Fruit fly (Drosophila melanogaster): ENCODE results near the gene Nplp4.
A peak's percentile ranks its signal among the peaks of the same experiment; 100 is the strongest.

Nplp4 gene

dm6 chr2L:1986343-1987280 lies 21.6 kb upstream of the Nplp4 start (continued):
- peak; percentile 11 for TF ChIP-seq Dad (GFP tag; optimal IDR thresholded peaks at IDR 0.05)
- TF ChIP-seq CG8478 (optimal IDR thresholded peaks at IDR 0.05) = no peak
- peak; percentile 66 for TF ChIP-seq CG18619 (GFP tag; optimal IDR thresholded peaks at IDR 0.05)
- peak; percentile 53 for TF ChIP-seq D19B (GFP tag; optimal IDR thresholded peaks at IDR 0.05)
- peak; percentile 28; the same call in 1 of the 2 replicates for TF ChIP-seq MBD-R2 (GFP tag; IDR thresholded peaks at IDR 0.05)
- peak; percentile 73 for TF ChIP-seq row (GFP tag; IDR thresholded peaks at IDR 0.05)
- TF ChIP-seq sim (GFP tag; IDR thresholded peaks at IDR 0.05) = no peak
- peak; percentile 23; the same call in 1 of the 2 replicates for TF ChIP-seq E2f1 (GFP tag; IDR thresholded peaks at IDR 0.05)
- peak; percentile 28; the same call in 1 of the 3 replicates for TF ChIP-seq sr (GFP tag; IDR thresholded peaks at IDR 0.05)
- no peak for TF ChIP-seq nerfin-2 (GFP tag; IDR thresholded peaks at IDR 0.05; ENCODE audit: partially characterized antibody)
- TF ChIP-seq CG14667 (GFP tag; IDR thresholded peaks at IDR 0.05) = 0 out of 2 replicates have a peak, but pooled peaks have one; percentile 19
- no peak for TF ChIP-seq tup (GFP tag; optimal IDR thresholded peaks at IDR 0.05)
- TF ChIP-seq Ptx1 (GFP tag; IDR thresholded peaks at IDR 0.05) = peak; percentile 59
- peak; percentile 82 for TF ChIP-seq slbo (GFP tag; IDR thresholded peaks at IDR 0.05)
- TF ChIP-seq vnd (GFP tag; IDR thresholded peaks at IDR 0.05; ENCODE audit: partially characterized antibody) = no peak
- TF ChIP-seq pfk (GFP tag; optimal IDR thresholded peaks at IDR 0.05) = no peak
- TF ChIP-seq Lhr (GFP tag; optimal IDR thresholded peaks at IDR 0.05) = no peak
- no peak for TF ChIP-seq Hey (tag; optimal IDR thresholded peaks at IDR 0.05)
- TF ChIP-seq Bgb (GFP tag; IDR thresholded peaks at IDR 0.05; ENCODE audit: partially characterized antibody) = no peak
- TF ChIP-seq Fer1 (GFP tag; optimal IDR thresholded peaks at IDR 0.05) = peak; percentile 16
- TF ChIP-seq CG9609 (GFP tag; optimal IDR thresholded peaks at IDR 0.05) = peak; percentile 58
- TF ChIP-seq CG32772 (GFP tag; IDR thresholded peaks at IDR 0.05) = peak; percentile 20; the same call in 1 of the 2 replicates
- peak; percentile 98 for TF ChIP-seq CG7987 (GFP tag; optimal IDR thresholded peaks at IDR 0.05)
- no peak for TF ChIP-seq NC2α (GFP tag; optimal IDR thresholded peaks at IDR 0.05)
- TF ChIP-seq CG12071 (GFP tag; optimal IDR thresholded peaks at IDR 0.05) = peak; percentile 27
- peak; percentile 59 for TF ChIP-seq CG11247 (GFP tag; IDR thresholded peaks at IDR 0.05)
- TF ChIP-seq danr (GFP tag; IDR thresholded peaks at IDR 0.05) = peak; percentile 31; the same call in 1 of the 2 replicates
- peak; percentile 19 for TF ChIP-seq repo (GFP tag; optimal IDR thresholded peaks at IDR 0.05)
- peak; percentile 75 for TF ChIP-seq CG9932 (GFP tag; IDR thresholded peaks at IDR 0.05)
- TF ChIP-seq CG7928 (GFP tag; optimal IDR thresholded peaks at IDR 0.05) = peak; percentile 30
- peak; percentile 36 for TF ChIP-seq CG5245 (GFP tag; optimal IDR thresholded peaks at IDR 0.05)
- TF ChIP-seq ERR (GFP tag; optimal IDR thresholded peaks at IDR 0.05) = peak; percentile 76
- TF ChIP-seq Hmx (GFP tag; optimal IDR thresholded peaks at IDR 0.05) = peak; percentile 47
- TF ChIP-seq Adf1 (GFP tag; IDR thresholded peaks at IDR 0.05) = no peak
- peak; percentile 54 for TF ChIP-seq sens (GFP tag)
- TF ChIP-seq az2 (GFP tag; optimal IDR thresholded peaks at IDR 0.05) = peak; percentile 19
- no peak for TF ChIP-seq Optix (GFP tag; IDR thresholded peaks at IDR 0.05)
- no peak for TF ChIP-seq sc (optimal IDR thresholded peaks at IDR 0.05)
- no peak for TF ChIP-seq sc (GFP tag; optimal IDR thresholded peaks at IDR 0.05)
- TF ChIP-seq CG8089 (GFP tag; optimal IDR thresholded peaks at IDR 0.05) = no peak
- TF ChIP-seq kni (GFP tag; optimal IDR thresholded peaks at IDR 0.05) = no peak
- TF ChIP-seq CG6765 (GFP tag; optimal IDR thresholded peaks at IDR 0.05) = no peak
- peak; percentile 58; the same call in 2 of the 3 replicates for TF ChIP-seq dysf (GFP tag; IDR thresholded peaks at IDR 0.05)
- TF ChIP-seq CG9727 (GFP tag; optimal IDR thresholded peaks at IDR 0.05) = peak; percentile 47
- TF ChIP-seq CG3995 (GFP tag; optimal IDR thresholded peaks at IDR 0.05) = no peak
- 0 out of 2 replicates have a peak, but pooled peaks have one; percentile 24 for TF ChIP-seq ttk (GFP tag; IDR thresholded peaks at IDR 0.05)
- TF ChIP-seq Blimp-1 (GFP tag; optimal IDR thresholded peaks at IDR 0.05) = peak; percentile 16
- TF ChIP-seq CG16815 (GFP tag; optimal IDR thresholded peaks at IDR 0.05) = peak; percentile 4
- peak; percentile 48; the same call in 2 of the 3 replicates for TF ChIP-seq Aef1 (GFP tag; IDR thresholded peaks at IDR 0.05)
- peak; percentile 35 for TF ChIP-seq CG12155 (GFP tag; optimal IDR thresholded peaks at IDR 0.05)

All from whole organism, embryonic.